Fruit fly (Drosophila melanogaster) whole organism, adult: ENCODE measurements around the gene Dbp21E2.
A peak's percentile ranks its signal among the peaks of the same experiment; 100 is the strongest.

ENCODE experiments used
- CG14711 ChIP-seq: fragments of 200-800 bp; sonication (Bioruptor generic); optimal IDR thresholded peaks from 2 replicates; lab custom pipeline; 2018; ENCODE audit warnings: missing biosample characterization, mild to moderate bottlenecking, missing genetic modification characterization, moderate library complexity
- CG1620 ChIP-seq: fragments of 200-800 bp; sonication (Bioruptor generic); optimal IDR thresholded peaks from 2 replicates; lab custom pipeline; 2016; ENCODE audit warnings: missing biosample characterization, missing genetic modification characterization
- CG33017 ChIP-seq: fragments of 200-800 bp; sonication (Bioruptor generic); optimal IDR thresholded peaks from 2 replicates; lab custom pipeline; 2018; ENCODE audit warnings: missing biosample characterization, mild to moderate bottlenecking, missing genetic modification characterization, moderate library complexity
- CG7045 ChIP-seq: fragments of 200-800 bp; sonication (Bioruptor generic); optimal IDR thresholded peaks from 2 replicates; lab custom pipeline; 2017; ENCODE audit warnings: missing biosample characterization, mild to moderate bottlenecking, missing genetic modification characterization
- CG7101 ChIP-seq: fragments of 200-800 bp; sonication (Bioruptor generic); optimal IDR thresholded peaks from 2 replicates; lab custom pipeline; 2018; ENCODE audit warnings: missing biosample characterization, mild to moderate bottlenecking, missing genetic modification characterization, moderate library complexity
- Crg-1 ChIP-seq: fragments of 200-800 bp; sonication (Bioruptor generic); optimal IDR thresholded peaks from 2 replicates; lab custom pipeline; 2016; ENCODE audit warnings: missing biosample characterization, missing genetic modification characterization
- Mnt ChIP-seq: fragments of 200-800 bp; sonication (Bioruptor generic); optimal IDR thresholded peaks from 2 replicates; lab custom pipeline; 2016; ENCODE audit warnings: missing biosample characterization, mild to moderate bottlenecking, missing genetic modification characterization
- bab1 ChIP-seq: fragments of 200-800 bp; sonication (Bioruptor generic); optimal IDR thresholded peaks from 3 replicates; lab custom pipeline; 2019; ENCODE audit warnings: missing biosample characterization, mild to moderate bottlenecking, missing genetic modification characterization, moderate library complexity
- cic ChIP-seq: fragments of 200-800 bp; sonication (Bioruptor generic); optimal IDR thresholded peaks from 2 replicates; lab custom pipeline; 2017; ENCODE audit warnings: missing biosample characterization, mild to moderate bottlenecking, missing genetic modification characterization, moderate library complexity
- kay ChIP-seq: fragments of 200-800 bp; sonication (Bioruptor generic); peaks from one replicate; lab custom pipeline; 2016; ENCODE audit warnings: missing biosample characterization, missing genetic modification characterization, borderline replicate concordance
- tj ChIP-seq: fragments of 200-800 bp; sonication (Bioruptor generic); optimal IDR thresholded peaks from 3 replicates; lab custom pipeline; 2017; ENCODE audit warnings: missing biosample characterization, mild to moderate bottlenecking, missing genetic modification characterization, moderate library complexity

- peak; percentile 78 for TF ChIP-seq CG14711 (tag; lab: Kevin White, UChicago)
- peak; percentile 50 for TF ChIP-seq CG1620 (GFP tag; lab: Kevin White, UChicago)
- TF ChIP-seq Crg-1 (GFP tag; lab: Kevin White, UChicago) = no peak
- TF ChIP-seq CG7045 (GFP tag; lab: Kevin White, UChicago) = peak; percentile 82
- TF ChIP-seq kay (GFP tag; lab: Kevin White, UChicago) = no peak
- peak; percentile 98 for TF ChIP-seq tj (GFP tag; lab: Kevin White, UChicago)
- peak; percentile 93 for TF ChIP-seq bab1 (GFP tag; lab: Kevin White, UChicago)
- TF ChIP-seq CG33017 (tag; lab: Kevin White, UChicago) = peak; percentile 54
- no peak for TF ChIP-seq Mnt (GFP tag; lab: Kevin White, UChicago)
- peak; percentile 72 for TF ChIP-seq CG7101 (tag; lab: Kevin White, UChicago)
- TF ChIP-seq cic (GFP tag; lab: Kevin White, UChicago) = no peak
These were observed 30.3 kb downstream of the Dbp21E2 start for dm6 chr2L:841708-842107.
